Fruit fly (Drosophila melanogaster): ENCODE results near the gene CG18558.

Gene CG18558

dm6 chr2L:2804634-2805311, 39.5 kb downstream of the CG18558 start, which contains the start of gene daw (continued):
- TF ChIP-seq Dif (GFP tag; optimal IDR thresholded peaks at IDR 0.05; ENCODE audit: partially characterized antibody) (peak; percentile 42), h (GFP tag; optimal IDR thresholded peaks at IDR 0.05) (peak; percentile 75), N (GFP tag; optimal IDR thresholded peaks at IDR 0.05) (no peak), CrebA (GFP tag; optimal IDR thresholded peaks at IDR 0.05; ENCODE audit: borderline replicate concordance) (peak; percentile 85), Vsx2 (GFP tag; optimal IDR thresholded peaks at IDR 0.05; ENCODE audit: partially characterized antibody) (no peak), Sp1 (GFP tag; optimal IDR thresholded peaks at IDR 0.05) (peak; percentile 20)

- TF ChIP-seq fru (GFP tag; optimal IDR thresholded peaks at IDR 0.05) = no peak
Observed at dm6 chr2L:2802527-2802926, 41.8 kb downstream of the CG18558 start.

dm6 chr2L:2800956-2801776, 43.1 kb downstream of the CG18558 start:
- TF ChIP-seq h (GFP tag; optimal IDR thresholded peaks at IDR 0.05) (peak; percentile 28), Mio (GFP tag; optimal IDR thresholded peaks at IDR 0.05) (no peak)

dm6 chr2L:2799909-2800478, 44.3 kb downstream of the CG18558 start, which contains the start of gene Syt1:
Syt1 (minus strand) TSS chr2L:2799979.
- TF ChIP-seq Rel (GFP tag; optimal IDR thresholded peaks at IDR 0.05) = no peak
- TF ChIP-seq Rel (tag; optimal IDR thresholded peaks at IDR 0.05) = no peak
- TF ChIP-seq Dif (GFP tag; optimal IDR thresholded peaks at IDR 0.05; ENCODE audit: partially characterized antibody) = no peak
- no peak for TF ChIP-seq woc (GFP tag; optimal IDR thresholded peaks at IDR 0.05)
- no peak for TF ChIP-seq Jra (GFP tag; optimal IDR thresholded peaks at IDR 0.05)
- TF ChIP-seq jim (GFP tag; optimal IDR thresholded peaks at IDR 0.05) = no peak
- TF ChIP-seq N (GFP tag; optimal IDR thresholded peaks at IDR 0.05) = no peak
- no peak for TF ChIP-seq rgr (GFP tag; optimal IDR thresholded peaks at IDR 0.05)
- no peak for TF ChIP-seq brk (GFP tag; optimal IDR thresholded peaks at IDR 0.05)
- TF ChIP-seq sv (GFP tag; optimal IDR thresholded peaks at IDR 0.05) = no peak
- TF ChIP-seq lola (GFP tag; optimal IDR thresholded peaks at IDR 0.05) = no peak
- TF ChIP-seq ey (GFP tag; optimal IDR thresholded peaks at IDR 0.05) = no peak
- TF ChIP-seq foxo (GFP tag; optimal IDR thresholded peaks at IDR 0.05) = no peak
- TF ChIP-seq br (GFP tag; optimal IDR thresholded peaks at IDR 0.05) = no peak
- TF ChIP-seq h (GFP tag; optimal IDR thresholded peaks at IDR 0.05) = no peak
- no peak for TF ChIP-seq Abd-B (GFP tag; optimal IDR thresholded peaks at IDR 0.05)
- no peak for TF ChIP-seq Hr78 (GFP tag; optimal IDR thresholded peaks at IDR 0.05)

DNA sequence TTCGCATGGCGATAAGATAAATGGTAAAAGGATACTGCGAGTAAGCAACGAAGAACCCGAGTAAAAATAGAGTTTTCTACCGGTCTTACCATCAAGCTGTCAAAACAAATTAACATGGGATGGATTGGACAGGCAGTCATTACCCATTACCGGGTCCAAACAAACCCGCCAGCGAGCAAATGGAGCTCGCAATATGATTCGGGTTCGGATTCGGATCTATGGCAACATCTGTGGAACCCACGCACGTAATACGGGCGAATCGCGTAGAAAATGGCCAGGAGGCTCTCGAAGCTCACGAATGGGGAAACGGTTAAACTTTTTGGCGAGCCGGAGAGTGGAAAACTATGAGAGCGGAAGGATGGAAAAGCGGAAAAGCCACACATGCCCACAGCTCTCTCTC, 47.1 kb downstream of the CG18558 start:
- TF ChIP-seq psq (GFP tag; optimal IDR thresholded peaks at IDR 0.05) = no peak
- TF ChIP-seq foxo (GFP tag; optimal IDR thresholded peaks at IDR 0.05) = no peak
- TF ChIP-seq GATAd (GFP tag; optimal IDR thresholded peaks at IDR 0.05) = no peak
- TF ChIP-seq CG9705 (GFP tag; optimal IDR thresholded peaks at IDR 0.05) = no peak
- TF ChIP-seq Dfd (GFP tag; optimal IDR thresholded peaks at IDR 0.05) = no peak
- TF ChIP-seq pan (optimal IDR thresholded peaks at IDR 0.05) = no peak
- TF ChIP-seq sv (GFP tag; optimal IDR thresholded peaks at IDR 0.05) = no peak
- TF ChIP-seq usp (GFP tag; optimal IDR thresholded peaks at IDR 0.05) = no peak
